Fruit fly (Drosophila melanogaster): ENCODE data around the gene Diap1.
A peak's percentile ranks its signal among the peaks of the same experiment; 100 is the strongest.

Gene Diap1

DNA sequence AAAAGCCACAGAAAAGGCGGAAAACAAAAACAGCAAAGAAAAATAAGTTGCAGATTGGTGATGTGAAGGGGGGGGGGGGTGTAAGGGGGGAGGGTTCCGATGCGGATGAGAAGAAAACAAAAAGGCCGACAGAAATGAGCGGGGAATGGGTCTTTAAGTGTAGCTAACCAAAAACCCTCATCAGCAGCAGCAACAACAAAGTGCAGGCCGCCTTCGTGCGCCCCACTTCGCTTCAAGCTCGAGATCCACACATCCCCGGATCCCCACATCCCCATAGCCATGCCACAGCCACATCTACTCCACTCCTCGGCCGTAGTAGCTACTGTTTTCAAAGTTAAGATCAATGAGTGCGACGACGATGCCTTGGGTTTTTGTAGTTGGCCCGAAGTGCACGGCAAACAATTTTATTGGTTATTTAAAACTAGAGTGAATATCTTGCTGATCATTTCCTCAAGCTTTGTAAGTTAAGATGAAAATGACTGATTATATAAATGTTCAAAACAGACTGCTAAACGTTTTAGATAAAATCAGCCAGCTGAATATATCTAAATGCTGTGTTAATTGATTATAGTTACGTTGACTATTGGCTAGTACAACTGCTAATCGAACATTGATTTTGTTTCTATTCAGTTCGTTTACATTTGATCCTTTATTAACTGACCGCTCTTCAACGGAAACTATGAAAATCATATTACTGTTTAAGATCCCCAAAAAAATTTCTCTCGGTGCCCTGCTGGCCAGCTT, 26.4 kb downstream of the Diap1 start (continued):
- no peak for TF ChIP-seq pros (GFP tag; optimal IDR thresholded peaks at IDR 0.05)
- TF ChIP-seq zf30C (GFP tag; optimal IDR thresholded peaks at IDR 0.05): no peak
- no peak for TF ChIP-seq CG4282 (GFP tag; optimal IDR thresholded peaks at IDR 0.05)
- peak; percentile 56 for TF ChIP-seq CG18262 (tag; optimal IDR thresholded peaks at IDR 0.05)
- TF ChIP-seq fd96Cb (tag; optimal IDR thresholded peaks at IDR 0.05): peak; percentile 3
- TF ChIP-seq MTF-1 (GFP tag; optimal IDR thresholded peaks at IDR 0.05; ENCODE audit: borderline replicate concordance): no peak
- TF ChIP-seq Dref (GFP tag; IDR thresholded peaks at IDR 0.05): no peak
- TF ChIP-seq dmrt11E (tag; optimal IDR thresholded peaks at IDR 0.05): peak; percentile 29
- TF ChIP-seq ind (GFP tag; optimal IDR thresholded peaks at IDR 0.05): no peak
- TF ChIP-seq CG9797 (GFP tag; optimal IDR thresholded peaks at IDR 0.05): no peak
- no peak for TF ChIP-seq CG17385 (GFP tag; optimal IDR thresholded peaks at IDR 0.05)
- TF ChIP-seq CG43689 (GFP tag; IDR thresholded peaks at IDR 0.05): no peak
- TF ChIP-seq sug (tag; optimal IDR thresholded peaks at IDR 0.05): no peak
- no peak for TF ChIP-seq CG12155 (GFP tag; optimal IDR thresholded peaks at IDR 0.05)
- TF ChIP-seq Dbx (GFP tag; IDR thresholded peaks at IDR 0.05): no peak
- no peak for TF ChIP-seq pita (GFP tag; optimal IDR thresholded peaks at IDR 0.05)
- no peak for TF ChIP-seq Max (GFP tag; optimal IDR thresholded peaks at IDR 0.05)
- TF ChIP-seq run (tag; optimal IDR thresholded peaks at IDR 0.05): no peak
- TF ChIP-seq CG13296 (GFP tag; optimal IDR thresholded peaks at IDR 0.05): no peak
- TF ChIP-seq row (GFP tag; IDR thresholded peaks at IDR 0.05): no peak
- no peak for TF ChIP-seq Fer3 (tag; optimal IDR thresholded peaks at IDR 0.05)

DNA sequence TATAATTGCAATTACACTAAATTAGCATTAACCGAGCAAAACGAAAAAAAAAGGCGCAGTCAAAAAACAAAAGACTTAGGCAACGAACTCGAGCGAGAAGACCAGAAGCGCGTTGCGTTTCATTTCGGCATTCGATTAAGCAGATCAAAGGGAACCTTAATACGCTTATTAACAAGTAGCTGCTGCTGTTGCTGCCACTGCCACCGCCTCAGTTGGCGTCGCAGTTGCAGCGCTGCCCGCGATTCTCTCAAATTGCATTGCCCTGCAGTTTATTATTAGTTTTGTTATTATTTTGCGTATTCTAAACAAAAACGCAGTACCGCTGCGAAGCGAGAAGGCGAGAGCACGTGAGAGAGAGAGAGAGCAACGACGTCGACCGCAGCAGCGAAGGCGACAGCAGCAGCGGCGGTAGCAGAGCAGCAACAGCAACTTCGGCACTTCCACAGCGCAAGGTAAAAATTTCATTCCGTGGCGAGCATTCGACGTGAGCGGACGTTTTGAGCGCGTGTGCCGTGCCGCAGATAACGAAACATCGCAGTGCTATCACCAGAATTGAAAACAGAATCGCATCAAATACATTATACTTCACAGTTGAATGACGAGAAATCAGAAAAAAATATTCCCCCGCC, 27.7 kb downstream of the Diap1 start, which contains the start of gene Notum:
Gene Notum, plus strand, starts transcription at position 461 of the 629 bp plus-strand sequence.
- TF ChIP-seq ranshi (GFP tag; IDR thresholded peaks at IDR 0.05): 0 out of 2 replicates have a peak, but pooled peaks have one; percentile 15
- TF ChIP-seq Ets65A (GFP tag): peak; percentile 92
- peak; percentile 93 for TF ChIP-seq Adf1 (GFP tag; IDR thresholded peaks at IDR 0.05)
- TF ChIP-seq CG7271 (tag; optimal IDR thresholded peaks at IDR 0.05): peak; percentile 17
- TF ChIP-seq vvl (GFP tag; IDR thresholded peaks at IDR 0.05): peak; percentile 44
- no peak for TF ChIP-seq luna (GFP tag; optimal IDR thresholded peaks at IDR 0.05)
- TF ChIP-seq CG7556 (GFP tag; optimal IDR thresholded peaks at IDR 0.05): no peak
- TF ChIP-seq CG10274 (GFP tag; optimal IDR thresholded peaks at IDR 0.05): no peak
- TF ChIP-seq HLHmδ (GFP tag; optimal IDR thresholded peaks at IDR 0.05): peak; percentile 47
- TF ChIP-seq NC2β (GFP tag; optimal IDR thresholded peaks at IDR 0.05): no peak
- TF ChIP-seq zfh1 (GFP tag; IDR thresholded peaks at IDR 0.05): 0 out of 3 replicates have a peak, but pooled peaks have one; percentile 41
- peak; percentile 45 for TF ChIP-seq cad (GFP tag; optimal IDR thresholded peaks at IDR 0.05)
- TF ChIP-seq CG6272 (GFP tag; IDR thresholded peaks at IDR 0.05): 0 out of 2 replicates have a peak, but pooled peaks have one; percentile 13
- no peak for TF ChIP-seq CG5180 (GFP tag; optimal IDR thresholded peaks at IDR 0.05)
- no peak for TF ChIP-seq Myb (GFP tag; optimal IDR thresholded peaks at IDR 0.05)
- no peak for TF ChIP-seq CG12299 (tag; optimal IDR thresholded peaks at IDR 0.05)
- no peak for TF ChIP-seq Dad (GFP tag; optimal IDR thresholded peaks at IDR 0.05)
- TF ChIP-seq ci (GFP tag; IDR thresholded peaks at IDR 0.05): peak; percentile 40; the same call in 1 of the 3 replicates
- TF ChIP-seq ase (GFP tag; IDR thresholded peaks at IDR 0.05): no peak
- TF ChIP-seq prd (optimal IDR thresholded peaks at IDR 0.05): no peak
- peak; percentile 9; the same call in 1 of the 3 replicates for TF ChIP-seq prd (GFP tag; IDR thresholded peaks at IDR 0.05)
- TF ChIP-seq CG32767 (GFP tag; IDR thresholded peaks at IDR 0.05): 0 out of 2 replicates have a peak, but pooled peaks have one; percentile 18
- TF ChIP-seq Xrp1 (GFP tag; IDR thresholded peaks at IDR 0.05): 0 out of 2 replicates have a peak, but pooled peaks have one; percentile 4
- TF ChIP-seq cg (GFP tag; optimal IDR thresholded peaks at IDR 0.05): peak; percentile 33
- peak; percentile 84 for TF ChIP-seq sens (GFP tag)
- TF ChIP-seq unpg (GFP tag; optimal IDR thresholded peaks at IDR 0.05): no peak
- no peak for TF ChIP-seq CG10321 (GFP tag; IDR thresholded peaks at IDR 0.05)
- TF ChIP-seq btn (GFP tag; optimal IDR thresholded peaks at IDR 0.05): no peak
- TF ChIP-seq CG4820 (GFP tag; optimal IDR thresholded peaks at IDR 0.05): no peak
